Fruit fly (Drosophila melanogaster) whole organism, embryonic: Measurements from ENCODE around the gene dnc.
A peak's percentile ranks its signal among the peaks of the same experiment; 100 is the strongest.

Experiments used
- CG10274 ChIP-seq: fragments of 200-800 bp; sonication (Bioruptor generic); optimal IDR thresholded peaks from 3 replicates; lab custom pipeline; 2017; ENCODE audit warnings: missing biosample characterization, mild to moderate bottlenecking, missing genetic modification characterization
- CG10321 ChIP-seq: fragments of 200-800 bp; sonication (Bioruptor generic); IDR thresholded peaks from 2 replicates; pipeline ENCODE4 v1.3.6; 2022; ENCODE audit warnings: missing biosample characterization, missing genetic modification characterization
- CG10543 ChIP-seq: fragments of 200-800 bp; sonication (Bioruptor generic); optimal IDR thresholded peaks from 3 replicates; lab custom pipeline; 2017; ENCODE audit warnings: missing biosample characterization, mild to moderate bottlenecking, missing genetic modification characterization, moderate library complexity
- CG13624 ChIP-seq: fragments of 200-800 bp; sonication (Bioruptor generic); optimal IDR thresholded peaks from 2 replicates; lab custom pipeline; 2016; ENCODE audit warnings: missing biosample characterization, missing genetic modification characterization
- CG13775 ChIP-seq: fragments of 200-800 bp; sonication (Bioruptor generic); optimal IDR thresholded peaks from 3 replicates; lab custom pipeline; 2017; ENCODE audit warnings: missing biosample characterization, mild to moderate bottlenecking, missing genetic modification characterization
- CG15011 ChIP-seq: fragments of 200-800 bp; sonication (Bioruptor generic); optimal IDR thresholded peaks from 3 replicates; lab custom pipeline; 2018; ENCODE audit warnings: missing biosample characterization, mild to moderate bottlenecking, missing genetic modification characterization
- CG17829 ChIP-seq: fragments of 200-800 bp; optimal IDR thresholded peaks from 2 replicates; lab custom pipeline; 2019; ENCODE audit warnings: missing biosample characterization, mild to moderate bottlenecking, missing genetic modification characterization, moderate library complexity
- CG18476 ChIP-seq: fragments of 200-800 bp; sonication (Bioruptor generic); optimal IDR thresholded peaks from 2 replicates; lab custom pipeline; 2016; ENCODE audit warnings: missing biosample characterization, mild to moderate bottlenecking, missing genetic modification characterization
- CG18619 ChIP-seq: fragments of 200-800 bp; sonication (Bioruptor generic); optimal IDR thresholded peaks from 3 replicates; lab custom pipeline; 2017; ENCODE audit warnings: missing biosample characterization, mild to moderate bottlenecking, missing genetic modification characterization
- CG2202 ChIP-seq: fragments of 200-800 bp; sonication (Bioruptor generic); optimal IDR thresholded peaks from 2 replicates; lab custom pipeline; 2018; ENCODE audit warnings: missing biosample characterization, mild to moderate bottlenecking, missing genetic modification characterization
- CG2712 ChIP-seq: fragments of 200-800 bp; optimal IDR thresholded peaks from 3 replicates; lab custom pipeline; 2019; ENCODE audit warnings: missing biosample characterization, mild to moderate bottlenecking, missing genetic modification characterization, moderate library complexity
- CG30431 ChIP-seq: fragments of 200-800 bp; sonication (Bioruptor generic); optimal IDR thresholded peaks from 2 replicates; lab custom pipeline; 2017; ENCODE audit warnings: missing biosample characterization, missing genetic modification characterization
- CG31441 ChIP-seq: fragments of 200-800 bp; sonication (Bioruptor generic); IDR thresholded peaks from 2 replicates; pipeline ENCODE4 v1.3.6; 2022; ENCODE audit warnings: missing biosample characterization, missing genetic modification characterization
- CG33557 ChIP-seq: fragments of 200-800 bp; sonication (Bioruptor generic); optimal IDR thresholded peaks from 2 replicates; lab custom pipeline; 2019; ENCODE audit warnings: missing biosample characterization, mild to moderate bottlenecking, missing genetic modification characterization, moderate library complexity
- CG42726 ChIP-seq: fragments of 200-800 bp; sonication (Bioruptor generic); IDR thresholded peaks from 2 replicates; pipeline ENCODE4 v1.3.6; 2022; ENCODE audit warnings: missing biosample characterization, missing genetic modification characterization; ENCODE audit not compliant: partially characterized antibody
- CG6254 ChIP-seq: fragments of 200-800 bp; sonication (Bioruptor generic); optimal IDR thresholded peaks from 3 replicates; lab custom pipeline; 2017; ENCODE audit warnings: mild to moderate bottlenecking, missing biosample characterization, missing genetic modification reagents, missing genetic modification characterization
- CG7372 ChIP-seq: fragments of 200-800 bp; sonication (Bioruptor generic); IDR thresholded peaks from 2 replicates; pipeline ENCODE4 v1.3.6; 2022; ENCODE audit warnings: missing biosample characterization, missing genetic modification characterization
- CG9437 ChIP-seq: fragments of 200-800 bp; sonication (Bioruptor generic); optimal IDR thresholded peaks from 2 replicates; lab custom pipeline; 2018; ENCODE audit warnings: missing biosample characterization, mild to moderate bottlenecking, missing genetic modification characterization
- CG9609 ChIP-seq: fragments of 200-800 bp; sonication (Bioruptor generic); optimal IDR thresholded peaks from 3 replicates; lab custom pipeline; 2016; ENCODE audit warnings: missing biosample characterization, missing genetic modification characterization
- Ets97D ChIP-seq: fragments of 200-800 bp; sonication (Bioruptor generic); optimal IDR thresholded peaks from 3 replicates; lab custom pipeline; 2016; ENCODE audit warnings: missing biosample characterization, missing genetic modification characterization
- Hey ChIP-seq: fragments of 200-800 bp; sonication (Bioruptor generic); optimal IDR thresholded peaks from 3 replicates; lab custom pipeline; 2018; ENCODE audit warnings: missing biosample characterization, mild to moderate bottlenecking, missing genetic modification characterization
- Hmx ChIP-seq: fragments of 200-800 bp; sonication (Bioruptor generic); optimal IDR thresholded peaks from 2 replicates; lab custom pipeline; 2016; ENCODE audit warnings: missing biosample characterization, missing genetic modification characterization
- Lpt ChIP-seq: fragments of >200 bp; optimal IDR thresholded peaks from 2 replicates; lab custom pipeline; 2018; ENCODE audit warnings: missing biosample characterization, missing genetic modification characterization
- MESR4 ChIP-seq: fragments of 200-800 bp; sonication (Bioruptor generic); optimal IDR thresholded peaks from 2 replicates; lab custom pipeline; 2018; ENCODE audit warnings: missing biosample characterization, mild to moderate bottlenecking, missing genetic modification characterization, moderate library complexity
- Meics ChIP-seq: fragments of 200-800 bp; sonication (Bioruptor generic); optimal IDR thresholded peaks from 2 replicates; lab custom pipeline; 2017; ENCODE audit warnings: missing biosample characterization, mild to moderate bottlenecking, missing genetic modification characterization
- NC2α ChIP-seq: fragments of 200-800 bp; sonication (Bioruptor generic); optimal IDR thresholded peaks from 2 replicates; lab custom pipeline; 2016; ENCODE audit warnings: missing biosample characterization, missing genetic modification characterization
- NFAT ChIP-seq: fragments of 200-800 bp; sonication (Bioruptor generic); IDR thresholded peaks from 2 replicates; pipeline ENCODE4 v1.3.6; 2022; ENCODE audit warnings: missing biosample characterization, missing genetic modification characterization
- Nf-YB ChIP-seq: fragments of 200-800 bp; sonication (Bioruptor generic); optimal IDR thresholded peaks from 3 replicates; lab custom pipeline; 2019; ENCODE audit warnings: missing biosample characterization, mild to moderate bottlenecking, missing genetic modification characterization, moderate library complexity
- Opbp ChIP-seq: fragments of 200-800 bp; sonication (Bioruptor generic); IDR thresholded peaks from 3 replicates; pipeline ENCODE4 v1.3.6; 2022; ENCODE audit warnings: missing biosample characterization, missing genetic modification characterization; ENCODE audit not compliant: partially characterized antibody
- Optix ChIP-seq: fragments of 200-800 bp; sonication (Bioruptor generic); IDR thresholded peaks from 3 replicates; pipeline ENCODE4 v1.3.6; 2022; ENCODE audit warnings: missing biosample characterization, missing genetic modification characterization
- Spps ChIP-seq: fragments of 200-800 bp; sonication (Bioruptor generic); optimal IDR thresholded peaks from 2 replicates; lab custom pipeline; 2018; ENCODE audit warnings: missing biosample characterization, mild to moderate bottlenecking, missing genetic modification characterization
- Usf ChIP-seq: fragments of 200-800 bp; sonication (Bioruptor generic); optimal IDR thresholded peaks from 2 replicates; lab custom pipeline; 2017; ENCODE audit warnings: missing genotype, missing biosample characterization, missing genetic modification characterization
- ara ChIP-seq: fragments of 200-800 bp; sonication (Bioruptor generic); IDR thresholded peaks from 2 replicates; pipeline ENCODE4 v1.3.6; 2022; ENCODE audit warnings: missing biosample characterization, missing genetic modification characterization
- ci ChIP-seq: fragments of 200-800 bp; sonication (Bioruptor generic); IDR thresholded peaks from 3 replicates; pipeline ENCODE4 v1.3.6; 2022; ENCODE audit warnings: missing biosample characterization, missing genetic modification characterization
- crp ChIP-seq, 2 experiments: fragments of 200-800 bp; sonication (Bioruptor generic); optimal IDR thresholded peaks; 2 replicates in 1 of 2; 3 replicates in 1 of 2; lab custom pipeline; 2017; ENCODE audit warnings: missing biosample characterization in 2 of 2, missing genetic modification characterization in 2 of 2, mild to moderate bottlenecking in 1 of 2, moderate library complexity in 1 of 2
- dan ChIP-seq: fragments of 200-800 bp; sonication (Bioruptor generic); IDR thresholded peaks from 2 replicates; pipeline ENCODE4 v1.3.6; 2022; ENCODE audit warnings: missing biosample characterization, missing genetic modification characterization
- danr ChIP-seq: fragments of 200-800 bp; sonication (Bioruptor generic); IDR thresholded peaks from 2 replicates; pipeline ENCODE4 v1.3.6; 2022; ENCODE audit warnings: missing biosample characterization, missing genetic modification characterization
- en ChIP-seq: fragments of 200-800 bp; sonication (Bioruptor generic); optimal IDR thresholded peaks from 2 replicates; lab custom pipeline; 2016; ENCODE audit warnings: missing biosample characterization, missing genetic modification characterization
- exex ChIP-seq: fragments of 200-800 bp; sonication (Bioruptor generic); optimal IDR thresholded peaks from 4 replicates; lab custom pipeline; 2018; ENCODE audit warnings: missing biosample characterization, mild to moderate bottlenecking, missing genetic modification characterization, moderate library complexity
- hth ChIP-seq: fragments of >200 bp; optimal IDR thresholded peaks from 2 replicates; lab custom pipeline; 2017; ENCODE audit warnings: inconsistent platforms
- lbe ChIP-seq: fragments of 200-800 bp; sonication (Bioruptor generic); optimal IDR thresholded peaks from 2 replicates; lab custom pipeline; 2016; ENCODE audit warnings: missing biosample characterization, mild to moderate bottlenecking, missing genetic modification characterization
- oc ChIP-seq: fragments of 200-800 bp; sonication (Bioruptor generic); optimal IDR thresholded peaks from 2 replicates; lab custom pipeline; 2018; ENCODE audit warnings: missing biosample characterization, mild to moderate bottlenecking, missing genetic modification characterization, moderate library complexity
- odd ChIP-seq: fragments of 200-800 bp; sonication (Bioruptor generic); optimal IDR thresholded peaks from 2 replicates; lab custom pipeline; 2017; ENCODE audit warnings: missing biosample characterization, mild to moderate bottlenecking, missing genetic modification characterization
- otp ChIP-seq: fragments of 200-800 bp; sonication (Bioruptor generic); IDR thresholded peaks from 3 replicates; pipeline ENCODE4, ENCODE4 v1.3.6; 2022; ENCODE audit warnings: missing biosample characterization, missing genetic modification characterization
- row ChIP-seq: fragments of 200-800 bp; sonication (Bioruptor generic); IDR thresholded peaks from 3 replicates; pipeline ENCODE4 v1.3.6; 2022; ENCODE audit warnings: missing biosample characterization, missing genetic modification characterization
- sima ChIP-seq: fragments of 200-800 bp; sonication (Bioruptor generic); optimal IDR thresholded peaks from 2 replicates; lab custom pipeline; 2016; ENCODE audit warnings: missing biosample characterization, missing genetic modification characterization
- slp2 ChIP-seq: fragments of 200-800 bp; sonication (Bioruptor generic); optimal IDR thresholded peaks from 2 replicates; lab custom pipeline; 2016; ENCODE audit warnings: missing biosample characterization, missing genetic modification characterization
- tgo ChIP-seq: fragments of 200-800 bp; sonication (Bioruptor generic); IDR thresholded peaks from 3 replicates; pipeline ENCODE4 v1.3.6; 2022; ENCODE audit warnings: missing biosample characterization, missing genetic modification characterization
- trh ChIP-seq: fragments of 200-800 bp; sonication (Bioruptor generic); optimal IDR thresholded peaks from 2 replicates; lab custom pipeline; 2016; ENCODE audit warnings: missing biosample characterization, missing genetic modification characterization
- twi ChIP-seq: fragments of 200-800 bp; optimal IDR thresholded peaks from 2 replicates; lab custom pipeline; 2019; ENCODE audit warnings: missing biosample characterization, mild to moderate bottlenecking, missing genetic modification characterization, moderate library complexity
- zfh1 ChIP-seq: fragments of 200-800 bp; sonication (Bioruptor generic); IDR thresholded peaks from 3 replicates; pipeline ENCODE4 v1.3.6; 2022; ENCODE audit warnings: missing biosample characterization, missing genetic modification characterization

The dnc gene

dm6 chrX:3360437-3361075 is 184.3 kb downstream of the dnc start (continued):
- TF ChIP-seq lbe (GFP tag; lab: Kevin White, UChicago) (no peak), CG42726 (no peak), CG9609 (peak; percentile 56), crp (GFP tag; optimal IDR thresholded peaks at IDR 0.05; lab: Kevin White, UChicago) (no peak), CG10321 (GFP tag; lab: Robert Waterston, UW) (no peak), CG31441 (GFP tag; lab: Robert Waterston, UW) (peak; percentile 54; the same call in 1 of the 2 replicates), CG18619 (GFP tag; lab: Kevin White, UChicago) (peak; percentile 67), ara (GFP tag; lab: Robert Waterston, UW) (no peak), exex (peak; percentile 14), sima (GFP tag; lab: Kevin White, UChicago) (no peak), Hmx (GFP tag; lab: Kevin White, UChicago) (peak; percentile 60), Meics (GFP tag; lab: Kevin White, UChicago) (peak; percentile 82), Hey (tag; lab: Kevin White, UChicago) (no peak), ci (GFP tag; lab: Robert Waterston, UW) (no peak), Spps (tag; lab: Kevin White, UChicago) (no peak), zfh1 (GFP tag; lab: Robert Waterston, UW) (no peak), MESR4 (GFP tag; lab: Kevin White, UChicago) (no peak), CG10543 (peak; percentile 41), row (peak; percentile 67), CG9437 (GFP tag; lab: Kevin White, UChicago) (peak; percentile 66), Ets97D (GFP tag; lab: Kevin White, UChicago) (no peak), CG30431 (GFP tag; lab: Kevin White, UChicago) (peak; percentile 50), CG10274 (GFP tag; lab: Kevin White, UChicago) (peak; percentile 98), Usf (GFP tag; lab: Kevin White, UChicago) (peak; percentile 58), CG2712 (peak; percentile 67), dan (GFP tag; lab: Robert Waterston, UW) (no peak), NC2α (peak; percentile 42), CG2202 (tag; lab: Kevin White, UChicago) (no peak), CG13624 (GFP tag; lab: Kevin White, UChicago) (peak; percentile 82), Opbp (GFP tag; lab: Robert Waterston, UW) (no peak), trh (GFP tag; lab: Kevin White, UChicago) (no peak), odd (GFP tag; lab: Kevin White, UChicago) (peak; percentile 51), CG17829 (tag; lab: Kevin White, UChicago) (peak; percentile 46), CG15011 (GFP tag; lab: Kevin White, UChicago) (peak; percentile 72), NFAT (GFP tag; lab: Robert Waterston, UW) (no peak), twi (tag; lab: Kevin White, UChicago) (peak; percentile 40), CG18476 (GFP tag; lab: Kevin White, UChicago) (peak; percentile 16), en (no peak), hth (lab: Kevin White, UChicago) (no peak), oc (tag; lab: Kevin White, UChicago) (no peak), Lpt (GFP tag; lab: Kevin White, UChicago) (no peak), CG6254 (no peak), danr (GFP tag; lab: Robert Waterston, UW) (0 out of 2 replicates have a peak, but pooled peaks have one; percentile 31), Nf-YB (peak; percentile 28), tgo (GFP tag; lab: Robert Waterston, UW) (peak; percentile 37; the same call in 2 of the 3 replicates), otp (GFP tag; lab: Robert Waterston, UW) (no peak), CG13775 (GFP tag; lab: Kevin White, UChicago) (peak; percentile 73), slp2 (peak; percentile 24), Optix (GFP tag; lab: Robert Waterston, UW) (no peak), CG33557 (GFP tag; lab: Kevin White, UChicago) (no peak), CG7372 (GFP tag; lab: Robert Waterston, UW) (peak; percentile 36; the same call in 1 of the 2 replicates)
